Worm (Caenorhabditis elegans) whole organism, young adult: ENCODE data around the gene K08D8.4.

Source experiments
- B0019.2 ChIP-seq: fragments of 200-800 bp; sonication (Bioruptor generic); conservative IDR thresholded peaks from 2 replicates; pipeline ENCODE4 v1.3.6; 2022; ENCODE audit warnings: missing genetic modification reagents, missing genetic modification characterization, missing compliant biosample characterization
- B0035.1 ChIP-seq: sonication (generic microtip); optimal IDR thresholded peaks from 2 replicates; lab custom pipeline; 2016; ENCODE audit warnings: missing genetic modification characterization, mild to moderate bottlenecking, missing compliant biosample characterization, missing genotype, missing genetic modification reagents
- C17E4.6 ChIP-seq: fragments of 200-800 bp; sonication (Bioruptor generic); IDR thresholded peaks from 2 replicates; pipeline ENCODE4 v1.3.6; 2022; ENCODE audit warnings: missing genetic modification reagents, missing genetic modification characterization, missing compliant biosample characterization
- F37B4.10 ChIP-seq: fragments of 200-800 bp; sonication (Bioruptor generic); IDR thresholded peaks from 2 replicates; pipeline ENCODE4 v1.3.6; 2022; ENCODE audit warnings: missing genetic modification characterization, missing compliant biosample characterization
- F39B2.1 ChIP-seq: fragments of 200-800 bp; sonication (Bioruptor generic); IDR thresholded peaks from 2 replicates; pipeline ENCODE4 v1.3.6; 2022; ENCODE audit warnings: missing genetic modification reagents, missing genetic modification characterization, missing compliant biosample characterization
- F49E8.2 ChIP-seq: sonication (generic microtip); optimal IDR thresholded peaks from 3 replicates; lab custom pipeline; 2017; ENCODE audit warnings: missing genetic modification characterization, mild to moderate bottlenecking, missing compliant biosample characterization, antibody characterized with exemption, moderate library complexity; ENCODE audit not compliant: insufficient read depth
- T26A5.8 ChIP-seq: sonication (generic microtip); optimal IDR thresholded peaks from 2 replicates; lab custom pipeline; 2016; ENCODE audit warnings: missing genetic modification characterization, missing compliant biosample characterization
- Y56A3A.18 ChIP-seq: fragments of 200-800 bp; sonication (Bioruptor generic); IDR thresholded peaks from 2 replicates; pipeline ENCODE4 v1.3.6; 2022; ENCODE audit warnings: missing genetic modification reagents, missing genetic modification characterization, missing compliant biosample characterization
- Y79H2A.3 ChIP-seq: fragments of 200-800 bp; sonication (Bioruptor generic); conservative IDR thresholded peaks from 2 replicates; pipeline ENCODE4 v1.3.6; 2022; ENCODE audit warnings: missing genetic modification reagents, missing genetic modification characterization, missing compliant biosample characterization
- ZK185.1 ChIP-seq: sonication (generic microtip); optimal IDR thresholded peaks from 2 replicates; lab custom pipeline; 2016; ENCODE audit warnings: mild to moderate bottlenecking, missing genetic modification characterization, missing compliant biosample characterization; ENCODE audit not compliant: poor library complexity, severe bottlenecking
- attf-3 ChIP-seq: fragments of 200-800 bp; sonication (Bioruptor generic); conservative IDR thresholded peaks from 2 replicates; pipeline ENCODE4 v1.3.6; 2022; ENCODE audit warnings: missing genetic modification reagents, missing genetic modification characterization, missing compliant biosample characterization
- attf-6 ChIP-seq: fragments of 200-800 bp; sonication (Bioruptor generic); IDR thresholded peaks from 2 replicates; pipeline ENCODE4 v1.3.6; 2022; ENCODE audit warnings: missing genetic modification reagents, missing genetic modification characterization, missing compliant biosample characterization
- bed-2 ChIP-seq: fragments of 200-800 bp; sonication (Bioruptor generic); IDR thresholded peaks from 2 replicates; pipeline ENCODE4 v1.3.6; 2022; ENCODE audit warnings: missing genetic modification reagents, missing genetic modification characterization, missing compliant biosample characterization
- ceh-100 ChIP-seq: fragments of 200-800 bp; sonication (Bioruptor generic); IDR thresholded peaks from 2 replicates; pipeline ENCODE4 v1.3.6; 2022; ENCODE audit warnings: missing genetic modification reagents, missing genetic modification characterization, missing compliant biosample characterization
- ceh-79 ChIP-seq: sonication (generic microtip); optimal IDR thresholded peaks from 2 replicates; lab custom pipeline; 2017; ENCODE audit warnings: mild to moderate bottlenecking, missing genetic modification characterization, missing compliant biosample characterization
- egl-44 ChIP-seq: fragments of 200-800 bp; sonication (Bioruptor generic); IDR thresholded peaks from 2 replicates; pipeline ENCODE4 v1.3.6; 2022; ENCODE audit warnings: missing genetic modification reagents, missing genetic modification characterization, missing compliant biosample characterization
- lin-26 ChIP-seq: fragments of 200-800 bp; sonication (Bioruptor generic); IDR thresholded peaks from 2 replicates; pipeline ENCODE4 v1.3.6; 2022; ENCODE audit warnings: missing genetic modification reagents, missing genetic modification characterization, missing compliant biosample characterization
- lir-1 ChIP-seq: fragments of 200-800 bp; sonication (Bioruptor generic); conservative IDR thresholded peaks from 2 replicates; pipeline ENCODE4 v1.3.6; 2022; ENCODE audit warnings: missing genetic modification reagents, missing genetic modification characterization, missing compliant biosample characterization
- lsl-1 ChIP-seq: fragments of 200-800 bp; sonication (Bioruptor generic); optimal IDR thresholded peaks from 2 replicates; lab custom pipeline; 2018; ENCODE audit warnings: mild to moderate bottlenecking, missing genetic modification characterization, moderate library complexity, missing compliant biosample characterization
- madf-6 ChIP-seq: fragments of 200-800 bp; sonication (Bioruptor generic); IDR thresholded peaks from 2 replicates; pipeline ENCODE4 v1.3.6; 2022; ENCODE audit warnings: missing genetic modification reagents, missing genetic modification characterization, missing compliant biosample characterization
- nfya-1 ChIP-seq: sonication (generic microtip); optimal IDR thresholded peaks from 2 replicates; lab custom pipeline; 2017; ENCODE audit warnings: antibody characterized with exemption, missing compliant biosample characterization, missing genetic modification characterization, borderline replicate concordance; ENCODE audit not compliant: insufficient read depth
- nfya-2 ChIP-seq: fragments of 200-800 bp; sonication (Bioruptor generic); IDR thresholded peaks from 2 replicates; pipeline ENCODE4 v1.3.6; 2022; ENCODE audit warnings: missing genetic modification reagents, missing genetic modification characterization, missing compliant biosample characterization
- nfyb-1 ChIP-seq: fragments of 200-800 bp; sonication (Bioruptor generic); IDR thresholded peaks from 2 replicates; pipeline ENCODE4 v1.3.6; 2022; ENCODE audit warnings: missing genetic modification reagents, missing genetic modification characterization, missing compliant biosample characterization
- nhr-120 ChIP-seq: fragments of 200-800 bp; sonication (Bioruptor generic); IDR thresholded peaks from 2 replicates; pipeline ENCODE4 v1.3.6; 2022; ENCODE audit warnings: missing genetic modification characterization, missing compliant biosample characterization
- nhr-27 ChIP-seq: fragments of 200-800 bp; sonication (Bioruptor generic); optimal IDR thresholded peaks from 2 replicates; lab custom pipeline; 2018; ENCODE audit warnings: mild to moderate bottlenecking, missing genetic modification characterization, moderate library complexity, missing compliant biosample characterization
- nhr-80 ChIP-seq: sonication (generic microtip); optimal IDR thresholded peaks from 2 replicates; lab custom pipeline; 2016; ENCODE audit warnings: missing genetic modification characterization, missing compliant biosample characterization
- rec-8 ChIP-seq, 2 experiments: sonication (generic microtip); optimal IDR thresholded peaks; 2 replicates each; lab custom pipeline; 2016; ENCODE audit warnings: mild to moderate bottlenecking in 2 of 2, missing genetic modification characterization in 2 of 2, missing genetic modification reagents in 2 of 2, missing genotype in 2 of 2, missing biosample characterization in 1 of 2, missing compliant biosample characterization in 1 of 2, moderate library complexity in 1 of 2
- sea-2 ChIP-seq: fragments of 200-800 bp; sonication (Bioruptor generic); IDR thresholded peaks from 2 replicates; pipeline ENCODE4 v1.3.6; 2022; ENCODE audit warnings: missing genetic modification characterization, missing compliant biosample characterization
- snpc-1.1 ChIP-seq: sonication (generic microtip); optimal IDR thresholded peaks from 2 replicates; lab custom pipeline; 2017; ENCODE audit warnings: missing genetic modification characterization, mild to moderate bottlenecking, missing compliant biosample characterization, antibody characterized with exemption, moderate library complexity, missing genotype, missing genetic modification reagents; ENCODE audit not compliant: insufficient read depth
- snpc-4 ChIP-seq, 5 experiments: fragments of 150-350 bp in 1 of 5; sonication (generic microtip) in 4 of 5; optimal IDR thresholded peaks; 2 replicates each; lab custom pipeline; 2014 to 2018; ENCODE audit warnings: missing genetic modification characterization in 5 of 5, missing biosample characterization in 3 of 5, antibody characterized with exemption in 2 of 5, mild to moderate bottlenecking in 2 of 5, missing compliant biosample characterization in 2 of 5, missing genotype in 2 of 5, moderate library complexity in 2 of 5, missing genetic modification reagents in 1 of 5
- somi-1 ChIP-seq: fragments of 200-800 bp; sonication (Bioruptor generic); optimal IDR thresholded peaks from 2 replicates; lab custom pipeline; 2018; ENCODE audit warnings: mild to moderate bottlenecking, missing genetic modification characterization, missing compliant biosample characterization
- sptf-2 ChIP-seq: fragments of 200-800 bp; sonication (Bioruptor generic); optimal IDR thresholded peaks from 2 replicates; lab custom pipeline; 2018; ENCODE audit warnings: mild to moderate bottlenecking, missing genetic modification characterization, missing compliant biosample characterization
- unc-62 ChIP-seq: fragments of 150-350 bp; optimal IDR thresholded peaks from 2 replicates; lab custom pipeline; 2014; ENCODE audit warnings: missing biosample characterization, missing genetic modification reagents, missing genetic modification characterization
- zfh-2 ChIP-seq: fragments of 200-800 bp; sonication (Bioruptor generic); conservative IDR thresholded peaks from 2 replicates; pipeline ENCODE4 v1.3.6; 2022; ENCODE audit warnings: missing genetic modification reagents, missing genetic modification characterization, missing compliant biosample characterization
- zim-3 ChIP-seq: sonication (generic microtip); optimal IDR thresholded peaks from 2 replicates; lab custom pipeline; 2017; ENCODE audit warnings: mild to moderate bottlenecking, missing genetic modification characterization, moderate library complexity, missing compliant biosample characterization
- ztf-18 ChIP-seq: sonication (generic microtip); optimal IDR thresholded peaks from 2 replicates; lab custom pipeline; 2016; ENCODE audit warnings: missing genotype, mild to moderate bottlenecking, missing genetic modification characterization, missing compliant biosample characterization
- ztf-28 ChIP-seq: fragments of 200-800 bp; sonication (Bioruptor generic); IDR thresholded peaks from 2 replicates; pipeline ENCODE4 v1.3.6; 2022; ENCODE audit warnings: missing genetic modification reagents, missing genetic modification characterization, missing compliant biosample characterization

K08D8.4 gene

DNA sequence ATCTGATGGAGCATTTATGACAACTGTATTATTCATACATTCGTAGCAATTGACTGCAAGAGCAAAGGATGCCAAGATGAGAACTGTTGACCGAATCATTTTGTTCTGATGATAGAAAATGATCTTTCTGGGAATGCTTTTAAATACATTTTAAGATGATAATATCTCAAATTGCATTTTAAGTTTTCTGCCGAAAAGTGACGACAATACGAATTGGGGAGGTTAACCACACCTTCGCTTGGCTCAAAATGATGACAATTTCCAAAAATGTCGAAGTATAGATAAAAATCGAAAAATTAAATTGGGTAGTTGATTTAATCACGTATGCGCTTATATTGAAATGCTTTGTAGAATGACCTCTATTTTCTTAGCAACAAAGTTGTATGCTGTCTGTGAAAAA lies 31.5 kb upstream of the K08D8.4 start, which contains the start of gene dod-24:
Gene dod-24, minus strand, starts transcription at position 101 of the 400 bp plus-strand sequence.
- TF ChIP-seq lin-26 (GFP tag; lab: Robert Waterston, UW) (no peak), somi-1 (GFP tag; lab: Kevin White, UChicago) (no peak), F49E8.2 (tag; lab: Kevin White, UChicago) (no peak), Y56A3A.18 (GFP tag; lab: Robert Waterston, UW) (no peak), F37B4.10 (GFP tag; lab: Robert Waterston, UW) (no peak), ztf-18 (tag; lab: Kevin White, UChicago) (no peak), zfh-2 (GFP tag; lab: Robert Waterston, UW) (no peak), sptf-2 (GFP tag; lab: Kevin White, UChicago) (no peak), snpc-4 (GFP tag; optimal IDR thresholded peaks at IDR 0.05; lab: Kevin White, UChicago) (no peak), snpc-4 (tag; optimal IDR thresholded peaks at IDR 0.05; lab: Kevin White, UChicago) (no peak), ceh-79 (no peak), egl-44 (GFP tag; lab: Robert Waterston, UW) (no peak), attf-3 (GFP tag; lab: Robert Waterston, UW) (no peak), unc-62 (GFP tag; lab: Kevin White, UChicago) (no peak), F39B2.1 (no peak), sea-2 (GFP tag; lab: Robert Waterston, UW) (no peak), rec-8 (tag; optimal IDR thresholded peaks at IDR 0.05; lab: Kevin White, UChicago) (no peak), bed-2 (GFP tag; lab: Robert Waterston, UW) (no peak)

ce11 chrIV:12936221-12936776 lies 26.5 kb upstream of the K08D8.4 start, which contains the start of the genes cld-1 and dod-21:
TSS of gene cld-1 (minus strand) at chrIV:12936271.
TSS of gene dod-21 (plus strand) at chrIV:12936738.
- no peak for TF ChIP-seq lsl-1
- TF ChIP-seq nfyb-1 (GFP tag; lab: Robert Waterston, UW), result peak; percentile 78
- TF ChIP-seq nhr-80, result peak; percentile 69
- TF ChIP-seq, all 124 proteins: peak for 2

ce11 chrIV:12926639-12927038 lies 16.8 kb upstream of the K08D8.4 start, which contains the start of gene srlf-5:
TSS of gene srlf-5 (minus strand) at chrIV:12926739.
- TF ChIP-seq C17E4.6 (GFP tag; lab: Robert Waterston, UW) (no peak), attf-6 (GFP tag; lab: Robert Waterston, UW) (no peak), madf-6 (no peak), zim-3 (tag; lab: Kevin White, UChicago) (no peak), ZK185.1 (tag; lab: Kevin White, UChicago) (no peak), B0035.1 (tag; lab: Kevin White, UChicago) (no peak), nhr-120 (GFP tag; lab: Robert Waterston, UW) (no peak), ceh-100 (GFP tag; lab: Robert Waterston, UW) (no peak), B0019.2 (GFP tag; lab: Robert Waterston, UW) (no peak), nhr-27 (tag; lab: Kevin White, UChicago) (no peak), Y79H2A.3 (GFP tag; lab: Robert Waterston, UW) (no peak), nfya-1 (tag; lab: Kevin White, UChicago) (no peak), nfya-2 (GFP tag; lab: Robert Waterston, UW) (no peak), lin-26 (GFP tag; lab: Robert Waterston, UW) (no peak), T26A5.8 (tag; lab: Kevin White, UChicago) (no peak), ztf-28 (no peak), snpc-1.1 (tag; lab: Kevin White, UChicago) (no peak), lir-1 (GFP tag; lab: Robert Waterston, UW) (no peak)
- TF ChIP-seq, all 124 proteins: peak for 0
